Worm (Caenorhabditis elegans) whole organism, young adult: ENCODE data around the gene Y49E10.25.

ENCODE experiments used
- B0261.1 ChIP-seq: sonication (generic microtip); optimal IDR thresholded peaks from 2 replicates; lab custom pipeline; 2016; ENCODE audit warnings: mild to moderate bottlenecking, missing genetic modification characterization, moderate library complexity, missing compliant biosample characterization
- C06A6.2 ChIP-seq: fragments of 200-800 bp; sonication (Bioruptor generic); conservative IDR thresholded peaks from 2 replicates; pipeline ENCODE4 v1.3.6; 2022; ENCODE audit warnings: missing genetic modification characterization, missing compliant biosample characterization
- C17E4.6 ChIP-seq: fragments of 200-800 bp; sonication (Bioruptor generic); IDR thresholded peaks from 2 replicates; pipeline ENCODE4 v1.3.6; 2022; ENCODE audit warnings: missing genetic modification reagents, missing genetic modification characterization, missing compliant biosample characterization
- F10E7.11 ChIP-seq: sonication (generic microtip); optimal IDR thresholded peaks from 2 replicates; lab custom pipeline; 2017; ENCODE audit warnings: mild to moderate bottlenecking, missing genetic modification characterization, moderate library complexity, missing compliant biosample characterization
- F37B4.10 ChIP-seq: fragments of 200-800 bp; sonication (Bioruptor generic); IDR thresholded peaks from 2 replicates; pipeline ENCODE4 v1.3.6; 2022; ENCODE audit warnings: missing genetic modification characterization, missing compliant biosample characterization
- F39B2.1 ChIP-seq: fragments of 200-800 bp; sonication (Bioruptor generic); IDR thresholded peaks from 2 replicates; pipeline ENCODE4 v1.3.6; 2022; ENCODE audit warnings: missing genetic modification reagents, missing genetic modification characterization, missing compliant biosample characterization
- K12H6.12 ChIP-seq: fragments of 200-800 bp; sonication (Bioruptor generic); optimal IDR thresholded peaks from 2 replicates; lab custom pipeline; 2018; ENCODE audit warnings: mild to moderate bottlenecking, missing genetic modification characterization, missing compliant biosample characterization
- T07F8.4 ChIP-seq: sonication (generic microtip); optimal IDR thresholded peaks from 2 replicates; lab custom pipeline; 2016; ENCODE audit warnings: mild to moderate bottlenecking, missing genetic modification characterization, moderate library complexity, missing compliant biosample characterization
- T26A5.8 ChIP-seq: sonication (generic microtip); optimal IDR thresholded peaks from 2 replicates; lab custom pipeline; 2016; ENCODE audit warnings: missing genetic modification characterization, missing compliant biosample characterization
- Y67H2A.10 ChIP-seq: fragments of 200-800 bp; sonication (Bioruptor generic); conservative IDR thresholded peaks from 2 replicates; pipeline ENCODE4 v1.3.6; 2022; ENCODE audit warnings: missing genetic modification reagents, missing genetic modification characterization, missing compliant biosample characterization
- aptf-2 ChIP-seq: fragments of 200-800 bp; sonication (Bioruptor generic); conservative IDR thresholded peaks from 2 replicates; pipeline ENCODE4 v1.3.6; 2022; ENCODE audit warnings: missing genetic modification reagents, missing genetic modification characterization, missing compliant biosample characterization
- athp-1 ChIP-seq: sonication (generic microtip); optimal IDR thresholded peaks from 2 replicates; lab custom pipeline; 2017; ENCODE audit warnings: mild to moderate bottlenecking, missing genetic modification characterization, missing compliant biosample characterization
- bed-2 ChIP-seq: fragments of 200-800 bp; sonication (Bioruptor generic); IDR thresholded peaks from 2 replicates; pipeline ENCODE4 v1.3.6; 2022; ENCODE audit warnings: missing genetic modification reagents, missing genetic modification characterization, missing compliant biosample characterization
- ceh-27 ChIP-seq: fragments of 200-800 bp; sonication (Bioruptor generic); optimal IDR thresholded peaks from 2 replicates; lab custom pipeline; 2018; ENCODE audit warnings: mild to moderate bottlenecking, missing genetic modification characterization, moderate library complexity, missing compliant biosample characterization
- ceh-58 ChIP-seq: fragments of 200-800 bp; sonication (Bioruptor generic); IDR thresholded peaks from 2 replicates; pipeline ENCODE4 v1.3.6; 2022; ENCODE audit warnings: missing genetic modification characterization, missing compliant biosample characterization
- ceh-79 ChIP-seq: sonication (generic microtip); optimal IDR thresholded peaks from 2 replicates; lab custom pipeline; 2017; ENCODE audit warnings: mild to moderate bottlenecking, missing genetic modification characterization, missing compliant biosample characterization
- die-1 ChIP-seq: sonication (generic microtip); optimal IDR thresholded peaks from 2 replicates; lab custom pipeline; 2016; ENCODE audit warnings: missing genotype, mild to moderate bottlenecking, missing genetic modification characterization, missing compliant biosample characterization
- dpff-1 ChIP-seq: sonication (generic microtip); optimal IDR thresholded peaks from 2 replicates; lab custom pipeline; 2017; ENCODE audit warnings: mild to moderate bottlenecking, missing genetic modification characterization, missing compliant biosample characterization
- dpl-1 ChIP-seq: fragments of 150-350 bp; optimal IDR thresholded peaks from 2 replicates; lab custom pipeline; 2014; ENCODE audit warnings: missing biosample characterization, missing genetic modification reagents, missing genetic modification characterization
- egl-18 ChIP-seq: fragments of 200-800 bp; sonication (Bioruptor generic); IDR thresholded peaks from 2 replicates; pipeline ENCODE4 v1.3.6; 2022; ENCODE audit warnings: missing genetic modification reagents, missing genetic modification characterization, missing compliant biosample characterization
- egl-44 ChIP-seq: fragments of 200-800 bp; sonication (Bioruptor generic); IDR thresholded peaks from 2 replicates; pipeline ENCODE4 v1.3.6; 2022; ENCODE audit warnings: missing genetic modification reagents, missing genetic modification characterization, missing compliant biosample characterization
- ekl-4 ChIP-seq: fragments of 200-800 bp; sonication (Bioruptor generic); IDR thresholded peaks from 2 replicates; pipeline ENCODE4 v1.3.6; 2022; ENCODE audit warnings: missing genetic modification reagents, missing genetic modification characterization, missing compliant biosample characterization
- ets-4 ChIP-seq: fragments of 200-800 bp; sonication (Bioruptor generic); optimal IDR thresholded peaks from 2 replicates; lab custom pipeline; 2018; ENCODE audit warnings: mild to moderate bottlenecking, missing genetic modification characterization, missing compliant biosample characterization
- hlh-26 ChIP-seq: fragments of 200-800 bp; sonication (Bioruptor generic); conservative IDR thresholded peaks from 2 replicates; pipeline ENCODE4 v1.3.6; 2022; ENCODE audit warnings: missing genetic modification reagents, missing genetic modification characterization, missing compliant biosample characterization
- hrde-1 ChIP-seq: sonication (generic microtip); optimal IDR thresholded peaks from 2 replicates; lab custom pipeline; 2016; ENCODE audit warnings: missing genetic modification characterization, mild to moderate bottlenecking, missing compliant biosample characterization, moderate library complexity, missing genotype, missing genetic modification reagents, borderline replicate concordance
- let-607 ChIP-seq, 2 experiments: fragments of 200-800 bp in 1 of 2; sonication (Bioruptor generic) in 1 of 2; sonication (generic microtip) in 1 of 2; optimal IDR thresholded peaks; 2 replicates each; lab custom pipeline; 2016 to 2018; ENCODE audit warnings: mild to moderate bottlenecking in 2 of 2, missing compliant biosample characterization in 2 of 2, missing genetic modification characterization in 2 of 2, moderate library complexity in 2 of 2, missing genotype in 1 of 2
- lin-26 ChIP-seq: fragments of 200-800 bp; sonication (Bioruptor generic); IDR thresholded peaks from 2 replicates; pipeline ENCODE4 v1.3.6; 2022; ENCODE audit warnings: missing genetic modification reagents, missing genetic modification characterization, missing compliant biosample characterization
- lin-35 ChIP-seq, 3 experiments: fragments of 150-350 bp in 2 of 3; sonication (generic microtip) in 1 of 3; optimal IDR thresholded peaks; 2 replicates each; lab custom pipeline; 2014 to 2018; ENCODE audit warnings: missing biosample characterization in 3 of 3, missing genetic modification characterization in 3 of 3, missing genetic modification reagents in 3 of 3
- lir-1 ChIP-seq: fragments of 200-800 bp; sonication (Bioruptor generic); conservative IDR thresholded peaks from 2 replicates; pipeline ENCODE4 v1.3.6; 2022; ENCODE audit warnings: missing genetic modification reagents, missing genetic modification characterization, missing compliant biosample characterization
- madf-3 ChIP-seq: fragments of 200-800 bp; sonication (Bioruptor generic); IDR thresholded peaks from 2 replicates; pipeline ENCODE4 v1.3.6; 2022; ENCODE audit warnings: missing genetic modification reagents, missing genetic modification characterization, missing compliant biosample characterization
- madf-8 ChIP-seq: fragments of 200-800 bp; sonication (Bioruptor generic); conservative IDR thresholded peaks from 2 replicates; pipeline ENCODE4 v1.3.6; 2022; ENCODE audit warnings: missing genetic modification reagents, missing genetic modification characterization, missing compliant biosample characterization
- nfya-1 ChIP-seq: sonication (generic microtip); optimal IDR thresholded peaks from 2 replicates; lab custom pipeline; 2017; ENCODE audit warnings: antibody characterized with exemption, missing compliant biosample characterization, missing genetic modification characterization, borderline replicate concordance; ENCODE audit not compliant: insufficient read depth
- nhr-120 ChIP-seq: fragments of 200-800 bp; sonication (Bioruptor generic); IDR thresholded peaks from 2 replicates; pipeline ENCODE4 v1.3.6; 2022; ENCODE audit warnings: missing genetic modification characterization, missing compliant biosample characterization
- nhr-179 ChIP-seq: sonication (generic microtip); optimal IDR thresholded peaks from 2 replicates; lab custom pipeline; 2016; ENCODE audit warnings: mild to moderate bottlenecking, missing genetic modification characterization, missing compliant biosample characterization
- nhr-27 ChIP-seq: fragments of 200-800 bp; sonication (Bioruptor generic); optimal IDR thresholded peaks from 2 replicates; lab custom pipeline; 2018; ENCODE audit warnings: mild to moderate bottlenecking, missing genetic modification characterization, moderate library complexity, missing compliant biosample characterization
- rcor-1 ChIP-seq: fragments of 200-800 bp; sonication (Bioruptor generic); IDR thresholded peaks from 2 replicates; pipeline ENCODE4 v1.3.6; 2022; ENCODE audit warnings: missing genetic modification reagents, missing genetic modification characterization, missing compliant biosample characterization
- rec-8 ChIP-seq, 2 experiments: sonication (generic microtip); optimal IDR thresholded peaks; 2 replicates each; lab custom pipeline; 2016; ENCODE audit warnings: mild to moderate bottlenecking in 2 of 2, missing genetic modification characterization in 2 of 2, missing genetic modification reagents in 2 of 2, missing genotype in 2 of 2, missing biosample characterization in 1 of 2, missing compliant biosample characterization in 1 of 2, moderate library complexity in 1 of 2
- repo-1 ChIP-seq: sonication (generic microtip); optimal IDR thresholded peaks from 2 replicates; lab custom pipeline; 2017; ENCODE audit warnings: mild to moderate bottlenecking, missing genetic modification characterization, missing compliant biosample characterization
- rpc-1 ChIP-seq, 2 experiments: fragments of 150-350 bp in 1 of 2; sonication (generic microtip) in 1 of 2; optimal IDR thresholded peaks; 2 replicates each; lab custom pipeline; 2014 to 2018; ENCODE audit warnings: missing biosample characterization in 1 of 2, missing genetic modification characterization in 1 of 2, missing genetic modification reagents in 1 of 2, missing genotype in 1 of 2
- snpc-1.3 ChIP-seq: sonication (generic microtip); optimal IDR thresholded peaks from 2 replicates; lab custom pipeline; 2017; ENCODE audit warnings: missing genetic modification characterization, mild to moderate bottlenecking, missing compliant biosample characterization, antibody characterized with exemption, moderate library complexity, missing genotype, missing genetic modification reagents; ENCODE audit not compliant: insufficient read depth
- snpc-4 ChIP-seq, 5 experiments: fragments of 150-350 bp in 1 of 5; sonication (generic microtip) in 4 of 5; optimal IDR thresholded peaks; 2 replicates each; lab custom pipeline; 2014 to 2018; ENCODE audit warnings: missing genetic modification characterization in 5 of 5, missing biosample characterization in 3 of 5, antibody characterized with exemption in 2 of 5, mild to moderate bottlenecking in 2 of 5, missing compliant biosample characterization in 2 of 5, missing genotype in 2 of 5, moderate library complexity in 2 of 5, missing genetic modification reagents in 1 of 5
- tbx-9 ChIP-seq: sonication (generic microtip); optimal IDR thresholded peaks from 2 replicates; lab custom pipeline; 2016; ENCODE audit warnings: borderline replicate concordance, missing genetic modification characterization, inconsistent platforms, missing compliant biosample characterization
- unc-130 ChIP-seq: sonication (generic microtip); optimal IDR thresholded peaks from 2 replicates; lab custom pipeline; 2016; ENCODE audit warnings: missing genetic modification reagents, missing genetic modification characterization, missing compliant biosample characterization
- zim-3 ChIP-seq: sonication (generic microtip); optimal IDR thresholded peaks from 2 replicates; lab custom pipeline; 2017; ENCODE audit warnings: mild to moderate bottlenecking, missing genetic modification characterization, moderate library complexity, missing compliant biosample characterization
- ztf-28 ChIP-seq: fragments of 200-800 bp; sonication (Bioruptor generic); IDR thresholded peaks from 2 replicates; pipeline ENCODE4 v1.3.6; 2022; ENCODE audit warnings: missing genetic modification reagents, missing genetic modification characterization, missing compliant biosample characterization
- ztf-3 ChIP-seq: fragments of 200-800 bp; sonication (Bioruptor generic); optimal IDR thresholded peaks from 2 replicates; lab custom pipeline; 2018; ENCODE audit warnings: mild to moderate bottlenecking, missing genetic modification characterization, missing compliant biosample characterization
- ztf-6 ChIP-seq: fragments of 200-800 bp; sonication (Bioruptor generic); IDR thresholded peaks from 2 replicates; pipeline ENCODE4 v1.3.6; 2022; ENCODE audit warnings: missing genetic modification reagents, missing genetic modification characterization, missing compliant biosample characterization

Y49E10.25 gene

DNA sequence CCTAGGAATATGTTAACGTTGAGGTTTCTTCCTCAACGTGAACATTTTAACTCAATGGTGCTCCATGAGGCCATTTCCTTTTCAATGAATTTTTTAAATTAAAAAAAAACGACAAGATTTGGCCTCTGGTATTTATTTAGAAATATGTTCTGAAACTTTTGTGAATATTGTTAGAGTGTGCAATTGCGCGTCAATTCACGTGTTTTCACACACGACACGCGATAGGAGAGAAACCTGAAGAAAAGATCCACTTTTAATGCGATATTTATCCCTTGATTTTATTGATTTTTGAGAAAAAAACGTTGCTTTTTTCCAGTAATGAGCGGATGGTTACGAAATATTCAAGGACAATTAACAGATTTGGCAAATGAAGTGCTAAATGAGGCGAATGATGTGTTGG lies 7.4 kb upstream of the Y49E10.25 start, which contains the start of gene sql-1 (continued):
- no peak for TF ChIP-seq nhr-120 (GFP tag; lab: Robert Waterston, UW)
- TF ChIP-seq athp-1, result peak; percentile 82
- peak; percentile 30 for TF ChIP-seq ceh-79 (tag; lab: Kevin White, UChicago)
- no peak for TF ChIP-seq egl-44 (GFP tag; lab: Robert Waterston, UW)
- TF ChIP-seq let-607 (tag; optimal IDR thresholded peaks at IDR 0.05; lab: Kevin White, UChicago), result no peak
- TF ChIP-seq ceh-27 (GFP tag; lab: Kevin White, UChicago), result no peak
- TF ChIP-seq nhr-179 (tag; lab: Kevin White, UChicago), result no peak
- peak; percentile 50 for TF ChIP-seq dpff-1
- TF ChIP-seq hlh-26, result no peak
- TF ChIP-seq F37B4.10, result no peak
- TF ChIP-seq K12H6.12 (tag; lab: Kevin White, UChicago), result no peak
- TF ChIP-seq ekl-4 (GFP tag; lab: Robert Waterston, UW), result no peak; the same call in 1 of the 2 replicates
- TF ChIP-seq snpc-4 (GFP tag; optimal IDR thresholded peaks at IDR 0.05; lab: Kevin White, UChicago), result no peak
- TF ChIP-seq snpc-4 (tag; optimal IDR thresholded peaks at IDR 0.05; lab: Kevin White, UChicago), result peak in 1 of 4 experiments; percentile 22
- no peak for TF ChIP-seq dpl-1
- no peak for TF ChIP-seq C06A6.2 (GFP tag; lab: Robert Waterston, UW)
- peak; percentile 37 for TF ChIP-seq zim-3 (tag; lab: Kevin White, UChicago)
- no peak for TF ChIP-seq F39B2.1 (GFP tag; lab: Robert Waterston, UW)
- TF ChIP-seq unc-130, result peak; percentile 53
- peak; percentile 14 for TF ChIP-seq F10E7.11 (tag; lab: Kevin White, UChicago)
- no peak for TF ChIP-seq Y67H2A.10 (GFP tag; lab: Robert Waterston, UW)
- TF ChIP-seq tbx-9 (tag; lab: Kevin White, UChicago), result no peak
- no peak for TF ChIP-seq bed-2 (GFP tag; lab: Robert Waterston, UW)
- TF ChIP-seq nfya-1 (tag; lab: Kevin White, UChicago), result no peak
- TF ChIP-seq snpc-1.3, result peak; percentile 60
- TF ChIP-seq rec-8 (tag; optimal IDR thresholded peaks at IDR 0.05; lab: Kevin White, UChicago), result peak; percentile 11 to 63
- no peak for TF ChIP-seq aptf-2 (GFP tag; lab: Robert Waterston, UW)
- no peak for TF ChIP-seq die-1 (tag; lab: Kevin White, UChicago)
- TF ChIP-seq B0261.1 (tag; lab: Kevin White, UChicago), result no peak
- peak; percentile 39 for TF ChIP-seq nhr-27 (tag; lab: Kevin White, UChicago)
- TF ChIP-seq hrde-1 (tag; lab: Kevin White, UChicago), result peak; percentile 92
- TF ChIP-seq ztf-6, result no peak
- TF ChIP-seq madf-8 (GFP tag; lab: Robert Waterston, UW), result no peak
- TF ChIP-seq ceh-58, result no peak
- no peak for TF ChIP-seq ztf-3 (GFP tag; lab: Kevin White, UChicago)
- TF ChIP-seq lin-35 (GFP tag; optimal IDR thresholded peaks at IDR 0.05; lab: Kevin White, UChicago), result no peak
- peak; percentile 67 for TF ChIP-seq T26A5.8
- no peak for TF ChIP-seq lin-26
- TF ChIP-seq T07F8.4 (tag; lab: Kevin White, UChicago), result no peak
- peak; percentile 30 for TF ChIP-seq repo-1 (tag; lab: Kevin White, UChicago)
- no peak for TF ChIP-seq madf-3
- no peak for TF ChIP-seq egl-18 (GFP tag; lab: Robert Waterston, UW)
- TF ChIP-seq ets-4 (GFP tag; lab: Kevin White, UChicago), result no peak
- peak; percentile 80; the same call in 1 of the 2 replicates for TF ChIP-seq C17E4.6 (GFP tag; lab: Robert Waterston, UW)
- no peak for TF ChIP-seq rpc-1 (optimal IDR thresholded peaks at IDR 0.05; lab: Kevin White, UChicago)
- no peak for TF ChIP-seq rpc-1 (tag; optimal IDR thresholded peaks at IDR 0.05; lab: Kevin White, UChicago)
- no peak for TF ChIP-seq ztf-28
- TF ChIP-seq rcor-1, result no peak
- no peak for TF ChIP-seq lir-1
